Worm (Caenorhabditis elegans): ENCODE measurements around the gene Y41D4B.11.

The Y41D4B.11 gene

DNA sequence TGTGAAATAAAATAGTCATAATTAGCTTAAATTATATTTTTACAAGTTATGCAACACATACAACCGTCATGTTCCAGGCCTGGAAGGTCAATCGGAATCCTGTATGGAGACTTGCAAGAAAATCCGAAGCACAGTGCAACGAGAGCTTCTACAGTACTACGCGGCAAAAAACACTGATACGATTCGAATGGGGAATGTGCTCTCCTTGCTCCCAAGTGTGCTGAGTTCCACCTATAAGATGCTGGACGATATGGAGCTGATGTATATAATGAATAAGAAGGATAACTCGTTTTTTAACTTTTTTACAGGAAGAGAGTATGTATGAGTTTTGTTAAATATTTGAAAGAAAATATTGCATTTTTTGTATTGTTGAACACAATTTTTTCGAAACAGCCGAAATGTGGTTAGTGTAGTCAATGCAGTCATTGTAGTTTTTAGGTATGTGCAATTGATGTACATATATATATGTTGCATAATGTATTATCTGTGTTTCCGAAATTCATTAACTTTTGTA, 20.9 kb downstream of the Y41D4B.11 start, which contains the start of gene nhr-146:
Gene nhr-146, plus strand, starts transcription at position 464 of the 514 bp plus-strand sequence.
- TF ChIP-seq tra-1 (GFP tag; IDR thresholded peaks at IDR 0.05): no peak
- peak in 1 of 2 experiments; percentile 91 for TF ChIP-seq unc-62 (GFP tag; optimal IDR thresholded peaks at IDR 0.05 in 1 of 2)
- TF ChIP-seq unc-62 (tag; optimal IDR thresholded peaks at IDR 0.05): no peak
- no peak for TF ChIP-seq snpc-4 (tag; optimal IDR thresholded peaks at IDR 0.05)

DNA sequence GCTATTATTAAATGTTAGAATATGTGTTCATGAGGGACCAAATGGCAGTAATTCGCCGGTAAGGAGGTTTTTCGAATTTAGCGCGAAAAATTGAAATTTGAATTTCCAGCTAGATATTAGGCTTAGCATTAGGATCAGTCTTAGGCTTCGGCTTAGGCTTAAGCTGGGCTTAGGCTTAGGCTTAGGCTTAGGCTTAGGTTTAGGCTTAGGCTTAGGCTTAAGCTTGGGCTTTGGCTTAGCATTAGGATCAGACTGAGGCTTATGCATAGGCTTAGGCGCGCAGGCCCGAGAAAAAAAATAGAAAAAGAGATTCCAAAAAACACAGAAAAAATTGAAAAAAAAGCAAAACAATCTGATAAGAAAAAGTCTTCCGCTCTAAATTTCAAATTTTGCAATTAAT, 22.8 kb downstream of the Y41D4B.11 start:
- TF ChIP-seq lin-1 (GFP tag; IDR thresholded peaks at IDR 0.05): no peak
- TF ChIP-seq lin-13 (GFP tag; optimal IDR thresholded peaks at IDR 0.05): no peak
- no peak for TF ChIP-seq ceh-32 (tag; optimal IDR thresholded peaks at IDR 0.05; ENCODE audit: poor library complexity)
- no peak for TF ChIP-seq ceh-20 (GFP tag; IDR thresholded peaks at IDR 0.05)
- no peak for TF ChIP-seq Y5F2A.4 (GFP tag; optimal IDR thresholded peaks at IDR 0.05)
- TF ChIP-seq nhr-76 (tag; optimal IDR thresholded peaks at IDR 0.05): no peak
- TF ChIP-seq ztf-11 (tag; optimal IDR thresholded peaks at IDR 0.05): no peak
- no peak for TF ChIP-seq ZK337.2 (GFP tag; IDR thresholded peaks at IDR 0.05)
- no peak for TF ChIP-seq Y48G9A.11 (GFP tag; IDR thresholded peaks at IDR 0.05)
- no peak for TF ChIP-seq hlh-30 (tag; optimal IDR thresholded peaks at IDR 0.05; ENCODE audit: insufficient read depth)
- TF ChIP-seq lin-38 (GFP tag; IDR thresholded peaks at IDR 0.05): no peak
- TF ChIP-seq unc-62 (GFP tag; optimal IDR thresholded peaks at IDR 0.05 in 1 of 2): no peak
- no peak for TF ChIP-seq unc-62 (tag; optimal IDR thresholded peaks at IDR 0.05)
- TF ChIP-seq tra-1 (GFP tag; IDR thresholded peaks at IDR 0.05): no peak
- TF ChIP-seq mep-1 (tag; optimal IDR thresholded peaks at IDR 0.05): no peak

DNA sequence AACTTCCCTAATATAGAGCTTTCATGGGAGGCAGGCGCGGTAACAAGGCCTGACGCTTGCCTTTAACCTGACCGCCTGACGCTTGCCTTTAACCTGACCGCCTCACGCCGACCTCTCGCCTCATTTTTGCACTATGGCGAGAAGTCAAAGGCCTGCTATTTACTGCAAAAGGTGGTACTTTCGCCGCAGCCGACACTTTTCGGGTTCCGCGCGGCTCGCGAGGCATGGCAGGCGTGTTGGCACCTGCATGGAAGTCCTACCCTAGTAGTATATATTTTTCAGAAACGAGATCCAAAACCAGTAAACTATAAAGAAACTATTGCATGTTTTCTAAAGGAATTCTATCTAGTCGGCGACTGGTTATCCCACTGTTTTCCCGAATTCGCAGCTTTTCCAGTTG, 23.2 kb downstream of the Y41D4B.11 start:
- TF ChIP-seq Y48G9A.11 (GFP tag; IDR thresholded peaks at IDR 0.05): 0 out of 2 replicates have a peak, but pooled peaks have one; percentile 16
- TF ChIP-seq lin-39 (tag; optimal IDR thresholded peaks at IDR 0.05): no peak
- TF ChIP-seq dmd-8 (GFP tag; IDR thresholded peaks at IDR 0.05): no peak
- peak; percentile 61 for TF ChIP-seq set-16 (GFP tag; IDR thresholded peaks at IDR 0.05)

DNA sequence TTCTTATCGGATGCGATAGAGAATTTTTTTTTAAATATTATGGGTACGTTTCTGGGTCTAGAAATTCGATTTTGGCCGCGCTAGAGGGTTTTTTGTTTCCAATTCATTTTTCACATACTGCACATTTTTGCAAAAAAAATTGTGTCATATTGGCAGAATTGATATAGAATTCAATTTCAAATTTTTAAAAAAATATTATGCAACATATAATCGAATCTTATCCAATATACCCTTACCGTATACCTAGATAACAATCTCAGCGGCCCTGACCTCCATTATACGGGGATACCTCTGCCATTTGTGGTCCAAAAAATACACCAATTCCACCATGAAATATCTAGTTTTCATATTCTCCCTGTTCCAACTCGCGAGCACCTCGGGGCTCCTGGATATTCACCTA, 26.1 kb downstream of the Y41D4B.11 start, which contains the start of gene cpg-24:
Gene cpg-24, plus strand, starts transcription at position 301 of the 400 bp plus-strand sequence.
- TF ChIP-seq tra-1 (GFP tag; IDR thresholded peaks at IDR 0.05) (no peak), F10B5.3 (tag; optimal IDR thresholded peaks at IDR 0.05) (no peak), nhr-237 (tag; optimal IDR thresholded peaks at IDR 0.05) (no peak), lin-13 (GFP tag; optimal IDR thresholded peaks at IDR 0.05) (no peak), daf-8 (GFP tag; IDR thresholded peaks at IDR 0.05) (no peak), dmd-8 (GFP tag; IDR thresholded peaks at IDR 0.05) (no peak), nhr-76 (tag; optimal IDR thresholded peaks at IDR 0.05) (no peak), F37D6.2 (tag; optimal IDR thresholded peaks at IDR 0.05) (no peak), dpl-1 (GFP tag; optimal IDR thresholded peaks at IDR 0.05) (no peak), ceh-28 (tag; optimal IDR thresholded peaks at IDR 0.05) (no peak), sdz-12 (GFP tag; optimal IDR thresholded peaks at IDR 0.05) (no peak), dve-1 (tag; optimal IDR thresholded peaks at IDR 0.05; ENCODE audit: insufficient read depth) (no peak), egl-27 (tag; optimal IDR thresholded peaks at IDR 0.05) (no peak), lin-15B (tag; optimal IDR thresholded peaks at IDR 0.05) (no peak), vab-7 (GFP tag; IDR thresholded peaks at IDR 0.05) (no peak), Y75B8A.6 (GFP tag; IDR thresholded peaks at IDR 0.05) (no peak), nhr-48 (tag; optimal IDR thresholded peaks at IDR 0.05) (no peak), madf-9 (GFP tag; conservative IDR thresholded peaks at IDR 0.05) (no peak)

DNA sequence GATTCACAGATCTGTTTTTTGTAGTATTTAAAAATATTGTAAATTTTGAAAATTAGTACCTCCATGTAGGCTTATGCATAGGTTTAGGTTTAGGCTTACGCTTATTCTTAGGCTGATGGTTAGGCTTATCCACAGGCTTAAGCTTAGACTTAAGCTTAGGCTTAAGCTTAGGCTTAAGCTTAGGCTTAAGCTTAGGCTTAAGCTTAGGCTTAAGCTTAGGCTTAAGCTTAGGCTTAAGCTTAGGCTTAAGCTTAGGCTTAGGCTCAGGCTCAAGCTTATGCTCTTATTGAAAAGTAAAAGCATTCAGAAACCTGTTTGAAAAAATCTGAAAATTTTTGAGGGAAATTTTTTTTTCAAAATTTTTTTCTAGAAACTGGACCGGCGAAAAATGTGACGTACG, 27.1 kb downstream of the Y41D4B.11 start:
- TF ChIP-seq Y48G9A.11 (GFP tag; IDR thresholded peaks at IDR 0.05) (no peak), F49E8.2 (tag; optimal IDR thresholded peaks at IDR 0.05; ENCODE audit: borderline replicate concordance) (no peak), mes-2 (tag; optimal IDR thresholded peaks at IDR 0.05; ENCODE audit: poor library complexity, severe bottlenecking) (no peak), ceh-82 (tag; optimal IDR thresholded peaks at IDR 0.05) (no peak), unc-130 (GFP tag; optimal IDR thresholded peaks at IDR 0.05) (no peak), mxl-3 (GFP tag; optimal IDR thresholded peaks at IDR 0.05) (no peak), nhr-76 (tag; optimal IDR thresholded peaks at IDR 0.05) (no peak), lin-38 (GFP tag; IDR thresholded peaks at IDR 0.05) (no peak), F10B5.3 (tag; optimal IDR thresholded peaks at IDR 0.05) (no peak), nhr-28 (tag; optimal IDR thresholded peaks at IDR 0.05) (no peak), sdz-12 (GFP tag; optimal IDR thresholded peaks at IDR 0.05) (no peak), rbr-2 (tag; optimal IDR thresholded peaks at IDR 0.05) (no peak), egl-43 (GFP tag; IDR thresholded peaks at IDR 0.05) (no peak), F37D6.2 (tag; optimal IDR thresholded peaks at IDR 0.05) (no peak), nhr-48 (tag; optimal IDR thresholded peaks at IDR 0.05) (no peak), nhr-111 (GFP tag; optimal IDR thresholded peaks at IDR 0.05) (no peak), ceh-28 (tag; optimal IDR thresholded peaks at IDR 0.05) (no peak), nhr-25 (tag; optimal IDR thresholded peaks at IDR 0.05; ENCODE audit: borderline replicate concordance, insufficient read depth) (no peak)

All from whole organism, L4 larva.